Worm (Caenorhabditis elegans) whole organism, young adult: ENCODE data around the gene C14C6.13.

Source experiments
- B0261.1 ChIP-seq: sonication (generic microtip); optimal IDR thresholded peaks from 2 replicates; lab custom pipeline; 2016; ENCODE audit warnings: mild to moderate bottlenecking, missing genetic modification characterization, moderate library complexity, missing compliant biosample characterization
- C06A6.2 ChIP-seq: fragments of 200-800 bp; sonication (Bioruptor generic); conservative IDR thresholded peaks from 2 replicates; pipeline ENCODE4 v1.3.6; 2022; ENCODE audit warnings: missing genetic modification characterization, missing compliant biosample characterization
- C17E4.6 ChIP-seq: fragments of 200-800 bp; sonication (Bioruptor generic); IDR thresholded peaks from 2 replicates; pipeline ENCODE4 v1.3.6; 2022; ENCODE audit warnings: missing genetic modification reagents, missing genetic modification characterization, missing compliant biosample characterization
- F39B2.1 ChIP-seq: fragments of 200-800 bp; sonication (Bioruptor generic); IDR thresholded peaks from 2 replicates; pipeline ENCODE4 v1.3.6; 2022; ENCODE audit warnings: missing genetic modification reagents, missing genetic modification characterization, missing compliant biosample characterization
- F49E8.2 ChIP-seq: sonication (generic microtip); optimal IDR thresholded peaks from 3 replicates; lab custom pipeline; 2017; ENCODE audit warnings: missing genetic modification characterization, mild to moderate bottlenecking, missing compliant biosample characterization, antibody characterized with exemption, moderate library complexity; ENCODE audit not compliant: insufficient read depth
- F55B11.4 ChIP-seq: sonication (generic microtip); optimal IDR thresholded peaks from 2 replicates; lab custom pipeline; 2016; ENCODE audit warnings: missing compliant biosample characterization, missing genetic modification characterization, borderline replicate concordance; ENCODE audit not compliant: insufficient read depth
- K11D2.4 ChIP-seq: fragments of 200-800 bp; sonication (Bioruptor generic); IDR thresholded peaks from 2 replicates; pipeline ENCODE4 v1.3.6; 2022; ENCODE audit warnings: missing genetic modification reagents, missing genetic modification characterization, missing compliant biosample characterization
- T26A5.8 ChIP-seq: sonication (generic microtip); optimal IDR thresholded peaks from 2 replicates; lab custom pipeline; 2016; ENCODE audit warnings: missing genetic modification characterization, missing compliant biosample characterization
- Y53F4B.3 ChIP-seq: fragments of 200-800 bp; sonication (Bioruptor generic); IDR thresholded peaks from 2 replicates; pipeline ENCODE4 v1.3.6; 2022; ENCODE audit warnings: missing genetic modification reagents, missing genetic modification characterization, missing compliant biosample characterization
- Y56A3A.18 ChIP-seq: fragments of 200-800 bp; sonication (Bioruptor generic); IDR thresholded peaks from 2 replicates; pipeline ENCODE4 v1.3.6; 2022; ENCODE audit warnings: missing genetic modification reagents, missing genetic modification characterization, missing compliant biosample characterization
- Y95B8A.8 ChIP-seq: fragments of 200-800 bp; sonication (Bioruptor generic); IDR thresholded peaks from 2 replicates; pipeline ENCODE4 v1.3.6; 2022; ENCODE audit warnings: missing genetic modification reagents, missing genetic modification characterization, missing compliant biosample characterization
- ZK185.1 ChIP-seq: sonication (generic microtip); optimal IDR thresholded peaks from 2 replicates; lab custom pipeline; 2016; ENCODE audit warnings: mild to moderate bottlenecking, missing genetic modification characterization, missing compliant biosample characterization; ENCODE audit not compliant: poor library complexity, severe bottlenecking
- ama-1 ChIP-seq, 3 experiments: fragments of 150-350 bp in 1 of 3; sonication (generic microtip) in 2 of 3; optimal IDR thresholded peaks; 2 replicates each; lab custom pipeline; 2014 to 2018; ENCODE audit warnings: missing biosample characterization in 2 of 3, missing genetic modification characterization in 2 of 3, missing genetic modification reagents in 2 of 3
- aptf-2 ChIP-seq: fragments of 200-800 bp; sonication (Bioruptor generic); conservative IDR thresholded peaks from 2 replicates; pipeline ENCODE4 v1.3.6; 2022; ENCODE audit warnings: missing genetic modification reagents, missing genetic modification characterization, missing compliant biosample characterization
- aptf-3 ChIP-seq: fragments of 200-800 bp; sonication (Bioruptor generic); IDR thresholded peaks from 2 replicates; pipeline ENCODE4 v1.3.6; 2022; ENCODE audit warnings: missing genetic modification characterization, missing compliant biosample characterization
- atf-7 ChIP-seq: sonication (generic microtip); optimal IDR thresholded peaks from 2 replicates; lab custom pipeline; 2017; ENCODE audit warnings: mild to moderate bottlenecking, missing genetic modification characterization, missing compliant biosample characterization
- athp-1 ChIP-seq: sonication (generic microtip); optimal IDR thresholded peaks from 2 replicates; lab custom pipeline; 2017; ENCODE audit warnings: mild to moderate bottlenecking, missing genetic modification characterization, missing compliant biosample characterization
- attf-5 ChIP-seq: fragments of 200-800 bp; sonication (Bioruptor generic); optimal IDR thresholded peaks from 2 replicates; lab custom pipeline; 2018; ENCODE audit warnings: mild to moderate bottlenecking, missing genetic modification characterization, missing compliant biosample characterization
- attf-6 ChIP-seq: fragments of 200-800 bp; sonication (Bioruptor generic); IDR thresholded peaks from 2 replicates; pipeline ENCODE4 v1.3.6; 2022; ENCODE audit warnings: missing genetic modification reagents, missing genetic modification characterization, missing compliant biosample characterization
- ccch-3 ChIP-seq: fragments of 200-800 bp; sonication (Bioruptor generic); optimal IDR thresholded peaks from 2 replicates; lab custom pipeline; 2018; ENCODE audit warnings: mild to moderate bottlenecking, missing genetic modification characterization, missing compliant biosample characterization
- ceh-40 ChIP-seq: fragments of 200-800 bp; sonication (Bioruptor generic); IDR thresholded peaks from 2 replicates; pipeline ENCODE4 v1.3.6; 2022; ENCODE audit warnings: missing genetic modification characterization, missing compliant biosample characterization
- dox-1 ChIP-seq: fragments of 200-800 bp; sonication (Bioruptor generic); IDR thresholded peaks from 2 replicates; pipeline ENCODE4 v1.3.6; 2022; ENCODE audit warnings: missing genetic modification reagents, missing genetic modification characterization, missing compliant biosample characterization
- dpl-1 ChIP-seq: fragments of 150-350 bp; optimal IDR thresholded peaks from 2 replicates; lab custom pipeline; 2014; ENCODE audit warnings: missing biosample characterization, missing genetic modification reagents, missing genetic modification characterization
- efl-1 ChIP-seq: fragments of 150-350 bp; optimal IDR thresholded peaks from 2 replicates; lab custom pipeline; 2014; ENCODE audit warnings: missing biosample characterization, missing genetic modification reagents, missing genetic modification characterization
- fkh-3 ChIP-seq: sonication (generic microtip); optimal IDR thresholded peaks from 2 replicates; lab custom pipeline; 2016; ENCODE audit warnings: mild to moderate bottlenecking, missing genetic modification characterization, missing compliant biosample characterization
- hmg-1.2 ChIP-seq: fragments of 200-800 bp; sonication (Bioruptor generic); IDR thresholded peaks from 2 replicates; pipeline ENCODE4 v1.3.6; 2022; ENCODE audit warnings: missing genetic modification reagents, missing genetic modification characterization, missing compliant biosample characterization
- hmg-20 ChIP-seq: fragments of 200-800 bp; sonication (Bioruptor generic); IDR thresholded peaks from 2 replicates; pipeline ENCODE4 v1.3.6; 2022; ENCODE audit warnings: missing genetic modification reagents, missing genetic modification characterization, missing compliant biosample characterization
- lag-1 ChIP-seq: fragments of 200-800 bp; sonication (Bioruptor generic); IDR thresholded peaks from 2 replicates; pipeline ENCODE4 v1.3.6; 2022; ENCODE audit warnings: missing genetic modification reagents, missing genetic modification characterization, missing compliant biosample characterization
- lin-26 ChIP-seq: fragments of 200-800 bp; sonication (Bioruptor generic); IDR thresholded peaks from 2 replicates; pipeline ENCODE4 v1.3.6; 2022; ENCODE audit warnings: missing genetic modification reagents, missing genetic modification characterization, missing compliant biosample characterization
- lin-35 ChIP-seq, 3 experiments: fragments of 150-350 bp in 2 of 3; sonication (generic microtip) in 1 of 3; optimal IDR thresholded peaks; 2 replicates each; lab custom pipeline; 2014 to 2018; ENCODE audit warnings: missing biosample characterization in 3 of 3, missing genetic modification characterization in 3 of 3, missing genetic modification reagents in 3 of 3
- lin-40 ChIP-seq: sonication (generic microtip); optimal IDR thresholded peaks from 2 replicates; lab custom pipeline; 2016; ENCODE audit warnings: missing genetic modification characterization, mild to moderate bottlenecking, missing compliant biosample characterization, missing genotype, missing genetic modification reagents
- mel-28 ChIP-seq: sonication (generic microtip); optimal IDR thresholded peaks from 2 replicates; lab custom pipeline; 2016; ENCODE audit warnings: borderline replicate concordance, mild to moderate bottlenecking, missing genetic modification characterization, missing compliant biosample characterization
- mes-4 ChIP-seq: sonication (generic microtip); optimal IDR thresholded peaks from 2 replicates; lab custom pipeline; 2016; ENCODE audit warnings: missing genotype, missing genetic modification characterization, missing compliant biosample characterization
- nfya-2 ChIP-seq: fragments of 200-800 bp; sonication (Bioruptor generic); IDR thresholded peaks from 2 replicates; pipeline ENCODE4 v1.3.6; 2022; ENCODE audit warnings: missing genetic modification reagents, missing genetic modification characterization, missing compliant biosample characterization
- nhr-179 ChIP-seq: sonication (generic microtip); optimal IDR thresholded peaks from 2 replicates; lab custom pipeline; 2016; ENCODE audit warnings: mild to moderate bottlenecking, missing genetic modification characterization, missing compliant biosample characterization
- nhr-80 ChIP-seq: sonication (generic microtip); optimal IDR thresholded peaks from 2 replicates; lab custom pipeline; 2016; ENCODE audit warnings: missing genetic modification characterization, missing compliant biosample characterization
- pha-4 ChIP-seq: fragments of 150-350 bp; sonication (generic microtip); optimal IDR thresholded peaks from 2 replicates; lab custom pipeline; 2014; ENCODE audit warnings: missing biosample characterization, missing genetic modification reagents, missing genetic modification characterization
- rcor-1 ChIP-seq: fragments of 200-800 bp; sonication (Bioruptor generic); IDR thresholded peaks from 2 replicates; pipeline ENCODE4 v1.3.6; 2022; ENCODE audit warnings: missing genetic modification reagents, missing genetic modification characterization, missing compliant biosample characterization
- snpc-4 ChIP-seq, 5 experiments: fragments of 150-350 bp in 1 of 5; sonication (generic microtip) in 4 of 5; optimal IDR thresholded peaks; 2 replicates each; lab custom pipeline; 2014 to 2018; ENCODE audit warnings: missing genetic modification characterization in 5 of 5, missing biosample characterization in 3 of 5, antibody characterized with exemption in 2 of 5, mild to moderate bottlenecking in 2 of 5, missing compliant biosample characterization in 2 of 5, missing genotype in 2 of 5, moderate library complexity in 2 of 5, missing genetic modification reagents in 1 of 5
- somi-1 ChIP-seq: fragments of 200-800 bp; sonication (Bioruptor generic); optimal IDR thresholded peaks from 2 replicates; lab custom pipeline; 2018; ENCODE audit warnings: mild to moderate bottlenecking, missing genetic modification characterization, missing compliant biosample characterization
- sptf-2 ChIP-seq: fragments of 200-800 bp; sonication (Bioruptor generic); optimal IDR thresholded peaks from 2 replicates; lab custom pipeline; 2018; ENCODE audit warnings: mild to moderate bottlenecking, missing genetic modification characterization, missing compliant biosample characterization
- tbp1 ChIP-seq: fragments of 200-800 bp; sonication (Bioruptor generic); optimal IDR thresholded peaks from 2 replicates; lab custom pipeline; 2018; ENCODE audit warnings: mild to moderate bottlenecking, missing genetic modification characterization, missing compliant biosample characterization
- unc-130 ChIP-seq: sonication (generic microtip); optimal IDR thresholded peaks from 2 replicates; lab custom pipeline; 2016; ENCODE audit warnings: missing genetic modification reagents, missing genetic modification characterization, missing compliant biosample characterization
- zfh-2 ChIP-seq: fragments of 200-800 bp; sonication (Bioruptor generic); conservative IDR thresholded peaks from 2 replicates; pipeline ENCODE4 v1.3.6; 2022; ENCODE audit warnings: missing genetic modification reagents, missing genetic modification characterization, missing compliant biosample characterization
- zim-3 ChIP-seq: sonication (generic microtip); optimal IDR thresholded peaks from 2 replicates; lab custom pipeline; 2017; ENCODE audit warnings: mild to moderate bottlenecking, missing genetic modification characterization, moderate library complexity, missing compliant biosample characterization
- ztf-18 ChIP-seq: sonication (generic microtip); optimal IDR thresholded peaks from 2 replicates; lab custom pipeline; 2016; ENCODE audit warnings: missing genotype, mild to moderate bottlenecking, missing genetic modification characterization, missing compliant biosample characterization

The C14C6.13 gene

ce11 chrV:534176-534575 is 40.4 kb downstream of the C14C6.13 start, which contains the start of gene nhr-132:
Gene nhr-132 (plus strand): TSS chrV:534446.
- TF ChIP-seq unc-130 (no peak), nhr-80 (tag; lab: Kevin White, UChicago) (peak; percentile 47), hmg-1.2 (GFP tag; lab: Robert Waterston, UW) (peak; percentile 66; the same call in 1 of the 2 replicates), attf-5 (GFP tag; lab: Kevin White, UChicago) (peak; percentile 30)

DNA sequence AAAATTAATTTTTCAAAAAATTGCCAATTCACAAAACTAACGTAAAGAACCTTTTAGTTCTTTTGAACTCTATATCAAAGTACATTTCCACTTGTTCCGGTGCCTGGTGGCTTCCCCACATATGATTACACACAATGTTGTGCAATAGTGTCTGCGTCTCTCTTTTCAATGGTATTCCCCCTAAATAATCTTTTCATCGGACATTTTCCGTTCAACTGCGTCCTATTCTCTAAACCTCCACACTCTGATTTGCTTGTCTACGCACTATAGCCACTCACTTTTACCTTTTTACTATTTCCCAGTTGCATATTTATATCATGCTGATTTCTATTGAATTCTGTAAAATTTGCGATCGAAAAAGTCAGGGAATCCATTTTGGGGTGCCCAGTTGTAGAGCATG is 42.5 kb downstream of the C14C6.13 start, which contains the start of gene nhr-58:
Gene nhr-58 (plus strand): TSS at position 214 of the 400 bp plus-strand sequence.
- TF ChIP-seq attf-5 (GFP tag; lab: Kevin White, UChicago) (peak; percentile 59), rcor-1 (GFP tag; lab: Robert Waterston, UW) (no peak), hmg-20 (no peak), ama-1 (optimal IDR thresholded peaks at IDR 0.05; lab: Kevin White, UChicago) (no peak), ama-1 (GFP tag; optimal IDR thresholded peaks at IDR 0.05; lab: Kevin White, UChicago) (no peak), efl-1 (GFP tag; lab: Kevin White, UChicago) (no peak), fkh-3 (tag; lab: Kevin White, UChicago) (no peak), unc-130 (no peak), nhr-179 (tag; lab: Kevin White, UChicago) (no peak), aptf-3 (no peak), F55B11.4 (no peak), B0261.1 (tag; lab: Kevin White, UChicago) (no peak), zim-3 (tag; lab: Kevin White, UChicago) (no peak), hmg-1.2 (GFP tag; lab: Robert Waterston, UW) (peak; percentile 37; the same call in 1 of the 2 replicates), nhr-80 (tag; lab: Kevin White, UChicago) (peak; percentile 79), aptf-2 (GFP tag; lab: Robert Waterston, UW) (no peak), Y53F4B.3 (no peak), ccch-3 (GFP tag; lab: Kevin White, UChicago) (no peak), sptf-2 (GFP tag; lab: Kevin White, UChicago) (no peak), dox-1 (0 out of 2 replicates have a peak, but pooled peaks have one; percentile 16), tbp1 (GFP tag; lab: Kevin White, UChicago) (peak; percentile 1), lin-26 (GFP tag; lab: Robert Waterston, UW) (no peak), F39B2.1 (no peak), T26A5.8 (tag; lab: Kevin White, UChicago) (no peak), somi-1 (no peak), mel-28 (no peak), lin-35 (GFP tag; optimal IDR thresholded peaks at IDR 0.05; lab: Kevin White, UChicago) (no peak), C06A6.2 (GFP tag; lab: Robert Waterston, UW) (no peak), atf-7 (tag; lab: Kevin White, UChicago) (peak; percentile 36), dpl-1 (GFP tag; lab: Kevin White, UChicago) (no peak), Y95B8A.8 (GFP tag; lab: Robert Waterston, UW) (no peak), nfya-2 (GFP tag; lab: Robert Waterston, UW) (no peak), ZK185.1 (tag; lab: Kevin White, UChicago) (peak; percentile 15), attf-6 (GFP tag; lab: Robert Waterston, UW) (no peak), mes-4 (tag; lab: Kevin White, UChicago) (no peak), lag-1 (no peak), K11D2.4 (GFP tag; lab: Robert Waterston, UW) (no peak), C17E4.6 (GFP tag; lab: Robert Waterston, UW) (no peak), pha-4 (peak; percentile 87), lin-40 (tag; lab: Kevin White, UChicago) (no peak), Y56A3A.18 (GFP tag; lab: Robert Waterston, UW) (no peak), athp-1 (tag; lab: Kevin White, UChicago) (no peak), ztf-18 (tag; lab: Kevin White, UChicago) (no peak), snpc-4 (GFP tag; optimal IDR thresholded peaks at IDR 0.05; lab: Kevin White, UChicago) (no peak), snpc-4 (tag; optimal IDR thresholded peaks at IDR 0.05; lab: Kevin White, UChicago) (peak in 1 of 4 experiments; percentile 6), F49E8.2 (no peak), zfh-2 (GFP tag; lab: Robert Waterston, UW) (no peak), ceh-40 (GFP tag; lab: Robert Waterston, UW) (0 out of 2 replicates have a peak, but pooled peaks have one; percentile 14)
